Fruit fly (Drosophila melanogaster) S2 (cell line): ENCODE results near the gene grn.

Source experiments
- CG8478 ChIP-seq: fragments of >200 bp; optimal IDR thresholded peaks from 2 replicates; lab custom pipeline; 2018
- CTCF ChIP-seq, 2 experiments: fragments of >200 bp; optimal IDR thresholded peaks; 2 replicates each; lab custom pipeline; 2018

- TF ChIP-seq CTCF (optimal IDR thresholded peaks at IDR 0.05; lab: Kevin White, UChicago) (no peak), CG8478 (lab: Kevin White, UChicago) (no peak)
Measured at dm6 chr3R:8189473-8189872, 8.2 kb upstream of the grn start.
